Fruit fly (Drosophila melanogaster) whole organism, pupa: ENCODE results near the gene CG6051.

ENCODE experiments used
- CG10348 ChIP-seq: fragments of 200-800 bp; sonication (Bioruptor generic); IDR thresholded peaks from 2 replicates; pipeline ENCODE4 v1.3.6; 2022; ENCODE audit warnings: missing biosample characterization, missing genetic modification characterization
- CG12605 ChIP-seq: fragments of 200-800 bp; sonication (Bioruptor generic); IDR thresholded peaks from 2 replicates; pipeline ENCODE4 v1.3.6; 2022; ENCODE audit warnings: missing biosample characterization, missing genetic modification characterization
- CG13204 ChIP-seq: fragments of 200-800 bp; sonication (Bioruptor generic); optimal IDR thresholded peaks from 2 replicates; lab custom pipeline; 2018; ENCODE audit warnings: missing biosample characterization, mild to moderate bottlenecking, missing genetic modification characterization, moderate library complexity
- CG14655 ChIP-seq: fragments of 200-800 bp; sonication (Bioruptor generic); optimal IDR thresholded peaks from 3 replicates; lab custom pipeline; 2017; ENCODE audit warnings: mild to moderate bottlenecking, missing biosample characterization, missing genetic modification reagents, missing genetic modification characterization
- CG15710 ChIP-seq: fragments of 200-800 bp; sonication (Bioruptor generic); optimal IDR thresholded peaks from 2 replicates; lab custom pipeline; 2018; ENCODE audit warnings: missing biosample characterization, mild to moderate bottlenecking, missing genetic modification characterization, moderate library complexity
- CG17806 ChIP-seq: fragments of 200-800 bp; sonication (Bioruptor generic); optimal IDR thresholded peaks from 2 replicates; lab custom pipeline; 2018; ENCODE audit warnings: missing biosample characterization, mild to moderate bottlenecking, missing genetic modification characterization, moderate library complexity
- CG32121 ChIP-seq: fragments of 200-800 bp; sonication (Bioruptor generic); IDR thresholded peaks from 2 replicates; pipeline ENCODE4 v1.3.6; 2022; ENCODE audit warnings: missing biosample characterization, missing genetic modification characterization
- CG34367 ChIP-seq: fragments of 200-800 bp; sonication (Bioruptor generic); optimal IDR thresholded peaks from 2 replicates; lab custom pipeline; 2018; ENCODE audit warnings: missing biosample characterization, mild to moderate bottlenecking, missing genetic modification characterization
- CG4496 ChIP-seq: fragments of 200-800 bp; sonication (Bioruptor generic); IDR thresholded peaks from 3 replicates; pipeline ENCODE4 v1.3.6; 2022; ENCODE audit warnings: missing biosample characterization, missing genetic modification characterization
- CG8159 ChIP-seq: fragments of 200-800 bp; sonication (Bioruptor generic); optimal IDR thresholded peaks from 3 replicates; lab custom pipeline; 2018; ENCODE audit warnings: missing biosample characterization, mild to moderate bottlenecking, missing genetic modification characterization, moderate library complexity
- CG8301 ChIP-seq: fragments of 200-800 bp; sonication (Bioruptor generic); optimal IDR thresholded peaks from 2 replicates; lab custom pipeline; 2018; ENCODE audit warnings: missing biosample characterization, mild to moderate bottlenecking, missing genetic modification characterization
- CG9948 ChIP-seq: fragments of 200-800 bp; sonication (Bioruptor generic); optimal IDR thresholded peaks from 2 replicates; lab custom pipeline; 2018; ENCODE audit warnings: missing biosample characterization, mild to moderate bottlenecking, missing genetic modification characterization, moderate library complexity
- D1 ChIP-seq: fragments of 200-800 bp; sonication (Bioruptor generic); optimal IDR thresholded peaks from 2 replicates; lab custom pipeline; 2018; ENCODE audit warnings: missing biosample characterization, mild to moderate bottlenecking, missing genetic modification characterization, moderate library complexity
- EcR ChIP-seq: fragments of 200-800 bp; sonication (Bioruptor generic); optimal IDR thresholded peaks from 3 replicates; lab custom pipeline; 2019; ENCODE audit warnings: missing biosample characterization, missing genetic modification characterization, mild to moderate bottlenecking, moderate library complexity, missing genetic modification reagents
- Ets98B ChIP-seq: fragments of 200-800 bp; sonication (Bioruptor generic); IDR thresholded peaks from 2 replicates; pipeline ENCODE4 v1.3.6; 2022; ENCODE audit warnings: missing biosample characterization, missing genetic modification characterization
- Pif1A ChIP-seq: fragments of 200-800 bp; sonication (Bioruptor generic); optimal IDR thresholded peaks from 3 replicates; lab custom pipeline; 2016; ENCODE audit warnings: missing biosample characterization, missing genetic modification characterization
- Pif1B ChIP-seq: fragments of 200-800 bp; sonication (Bioruptor generic); optimal IDR thresholded peaks from 3 replicates; lab custom pipeline; 2016; ENCODE audit warnings: missing biosample characterization, missing genetic modification characterization
- Snoo ChIP-seq: fragments of 200-800 bp; sonication (Bioruptor generic); optimal IDR thresholded peaks from 3 replicates; lab custom pipeline; 2017; ENCODE audit warnings: missing biosample characterization, mild to moderate bottlenecking, missing genetic modification characterization, inconsistent platforms
- fd96Ca ChIP-seq: fragments of 200-800 bp; sonication (Bioruptor generic); IDR thresholded peaks from 3 replicates; pipeline ENCODE4 v1.3.6; 2022; ENCODE audit warnings: missing biosample characterization, missing genetic modification characterization
- gl ChIP-seq: fragments of 200-800 bp; sonication (Bioruptor generic); optimal IDR thresholded peaks from 2 replicates; lab custom pipeline; 2018; ENCODE audit warnings: missing biosample characterization, mild to moderate bottlenecking, missing genetic modification characterization
- rn ChIP-seq: fragments of 200-800 bp; sonication (Bioruptor generic); IDR thresholded peaks from 2 replicates; pipeline ENCODE4 v1.3.6; 2022; ENCODE audit warnings: missing biosample characterization, missing genetic modification characterization

Gene CG6051

dm6 chr3R:27148812-27149769, 1.8 kb downstream of the CG6051 start:
- TF ChIP-seq D1 (tag; lab: Kevin White, UChicago) (no peak), Ets98B (GFP tag; lab: Robert Waterston, UW) (no peak), rn (GFP tag; lab: Robert Waterston, UW) (no peak), CG12605 (no peak), CG8301 (tag; lab: Kevin White, UChicago) (no peak), Snoo (tag; lab: Kevin White, UChicago) (no peak), CG10348 (no peak), CG8159 (no peak), CG17806 (tag; lab: Kevin White, UChicago) (no peak), EcR (GFP tag; lab: Kevin White, UChicago) (no peak), CG34367 (tag; lab: Kevin White, UChicago) (no peak), Pif1B (no peak), gl (tag; lab: Kevin White, UChicago) (no peak), fd96Ca (GFP tag; lab: Robert Waterston, UW) (no peak), CG15710 (tag; lab: Kevin White, UChicago) (no peak), CG4496 (GFP tag; lab: Robert Waterston, UW) (no peak), CG13204 (GFP tag; lab: Kevin White, UChicago) (no peak), CG14655 (GFP tag; lab: Kevin White, UChicago) (no peak), Pif1A (GFP tag; lab: Kevin White, UChicago) (no peak)

- TF ChIP-seq Snoo (tag; lab: Kevin White, UChicago): peak; percentile 58
- no peak for TF ChIP-seq CG34367 (tag; lab: Kevin White, UChicago)
- TF ChIP-seq CG13204 (GFP tag; lab: Kevin White, UChicago): no peak
- TF ChIP-seq Pif1A (GFP tag; lab: Kevin White, UChicago): peak; percentile 66
- TF ChIP-seq CG9948 (tag; lab: Kevin White, UChicago): no peak
- peak; percentile 41 for TF ChIP-seq Pif1B
- TF ChIP-seq CG32121 (GFP tag; lab: Robert Waterston, UW): no peak
- TF ChIP-seq D1 (tag; lab: Kevin White, UChicago): no peak
- TF ChIP-seq EcR (GFP tag; lab: Kevin White, UChicago): peak; percentile 8
- no peak for TF ChIP-seq CG8301 (tag; lab: Kevin White, UChicago)
- TF ChIP-seq Ets98B (GFP tag; lab: Robert Waterston, UW): 0 out of 2 replicates have a peak, but pooled peaks have one; percentile 9
- TF ChIP-seq rn (GFP tag; lab: Robert Waterston, UW): no peak
- TF ChIP-seq CG8159: peak; percentile 65
- TF ChIP-seq CG12605: no peak
- peak; percentile 40; the same call in 1 of the 3 replicates for TF ChIP-seq CG4496 (GFP tag; lab: Robert Waterston, UW)
- TF ChIP-seq CG14655 (GFP tag; lab: Kevin White, UChicago): peak; percentile 43
- peak; percentile 4 for TF ChIP-seq CG17806 (tag; lab: Kevin White, UChicago)
- peak; percentile 49 for TF ChIP-seq CG15710 (tag; lab: Kevin White, UChicago)
- no peak for TF ChIP-seq gl (tag; lab: Kevin White, UChicago)
- peak; percentile 46; the same call in 1 of the 3 replicates for TF ChIP-seq fd96Ca (GFP tag; lab: Robert Waterston, UW)
- no peak for TF ChIP-seq CG10348
Measured at dm6 chr3R:27139963-27140362, 10.9 kb downstream of the CG6051 start.

- TF ChIP-seq CG12605 (no peak), CG10348 (no peak), CG34367 (tag; lab: Kevin White, UChicago) (no peak), CG4496 (GFP tag; lab: Robert Waterston, UW) (no peak), fd96Ca (GFP tag; lab: Robert Waterston, UW) (no peak), CG13204 (GFP tag; lab: Kevin White, UChicago) (no peak), gl (tag; lab: Kevin White, UChicago) (no peak), CG8301 (tag; lab: Kevin White, UChicago) (no peak), Ets98B (GFP tag; lab: Robert Waterston, UW) (no peak), CG32121 (GFP tag; lab: Robert Waterston, UW) (no peak)
Measured at dm6 chr3R:27138700-27139099, 12.2 kb downstream of the CG6051 start.

dm6 chr3R:27137914-27138323, 12.9 kb downstream of the CG6051 start:
- TF ChIP-seq CG12605 (0 out of 2 replicates have a peak, but pooled peaks have one; percentile 12), CG17806 (tag; lab: Kevin White, UChicago) (no peak)

- TF ChIP-seq Ets98B (GFP tag; lab: Robert Waterston, UW) (no peak), CG10348 (no peak), CG17806 (tag; lab: Kevin White, UChicago) (no peak), D1 (tag; lab: Kevin White, UChicago) (no peak), CG14655 (GFP tag; lab: Kevin White, UChicago) (peak; percentile 28), rn (GFP tag; lab: Robert Waterston, UW) (no peak), CG9948 (tag; lab: Kevin White, UChicago) (peak; percentile 9), CG13204 (GFP tag; lab: Kevin White, UChicago) (peak; percentile 18), Pif1B (peak; percentile 68), CG12605 (no peak), CG32121 (GFP tag; lab: Robert Waterston, UW) (peak; percentile 10; the same call in 1 of the 2 replicates), CG15710 (tag; lab: Kevin White, UChicago) (peak; percentile 33), gl (tag; lab: Kevin White, UChicago) (peak; percentile 68), CG8301 (tag; lab: Kevin White, UChicago) (no peak), Pif1A (GFP tag; lab: Kevin White, UChicago) (peak; percentile 69), CG34367 (tag; lab: Kevin White, UChicago) (peak; percentile 54), CG8159 (peak; percentile 56), fd96Ca (GFP tag; lab: Robert Waterston, UW) (0 out of 3 replicates have a peak, but pooled peaks have one; percentile 31), Snoo (tag; lab: Kevin White, UChicago) (peak; percentile 45)
Measured at dm6 chr3R:27135692-27136641, 14.9 kb downstream of the CG6051 start.
